Fruit fly (Drosophila melanogaster) whole organism, embryonic: ENCODE data around the gene ssh.

ENCODE experiments used
- Awh ChIP-seq: fragments of 200-800 bp; sonication (Bioruptor generic); IDR thresholded peaks from 2 replicates; pipeline ENCODE4, ENCODE4 v1.3.6; 2022; ENCODE audit warnings: missing biosample characterization, missing genetic modification characterization
- BEAF-32 ChIP-seq: fragments of 200-800 bp; sonication (Bioruptor generic); optimal IDR thresholded peaks from 3 replicates; lab custom pipeline; 2017; ENCODE audit warnings: missing biosample characterization, missing genetic modification characterization, mild to moderate bottlenecking, moderate library complexity, missing genetic modification reagents
- Bteb2 ChIP-seq: fragments of 200-800 bp; sonication (Bioruptor generic); optimal IDR thresholded peaks from 2 replicates; lab custom pipeline; 2016; ENCODE audit warnings: missing biosample characterization, missing genetic modification characterization
- CG10267 ChIP-seq: fragments of 200-800 bp; sonication (Bioruptor generic); optimal IDR thresholded peaks from 2 replicates; lab custom pipeline; 2018; ENCODE audit warnings: missing biosample characterization, mild to moderate bottlenecking, missing genetic modification characterization, moderate library complexity
- CG13296 ChIP-seq: fragments of 200-800 bp; sonication (Bioruptor generic); optimal IDR thresholded peaks from 3 replicates; lab custom pipeline; 2018; ENCODE audit warnings: missing biosample characterization, mild to moderate bottlenecking, missing genetic modification characterization
- CG14050 ChIP-seq: fragments of 200-800 bp; sonication (Bioruptor generic); IDR thresholded peaks from 3 replicates; pipeline ENCODE4 v1.3.6; 2022; ENCODE audit warnings: missing biosample characterization, missing genetic modification characterization
- CG17385 ChIP-seq: fragments of 200-800 bp; sonication (Bioruptor generic); optimal IDR thresholded peaks from 3 replicates; lab custom pipeline; 2018; ENCODE audit warnings: missing biosample characterization, mild to moderate bottlenecking, missing genetic modification characterization
- CG17829 ChIP-seq: fragments of 200-800 bp; optimal IDR thresholded peaks from 2 replicates; lab custom pipeline; 2019; ENCODE audit warnings: missing biosample characterization, mild to moderate bottlenecking, missing genetic modification characterization, moderate library complexity
- CG2116 ChIP-seq: fragments of 200-800 bp; sonication (Bioruptor generic); optimal IDR thresholded peaks from 3 replicates; lab custom pipeline; 2018; ENCODE audit warnings: missing biosample characterization, mild to moderate bottlenecking, missing genetic modification characterization
- CG2712 ChIP-seq: fragments of 200-800 bp; optimal IDR thresholded peaks from 3 replicates; lab custom pipeline; 2019; ENCODE audit warnings: missing biosample characterization, mild to moderate bottlenecking, missing genetic modification characterization, moderate library complexity
- CG33557 ChIP-seq: fragments of 200-800 bp; sonication (Bioruptor generic); optimal IDR thresholded peaks from 2 replicates; lab custom pipeline; 2019; ENCODE audit warnings: missing biosample characterization, mild to moderate bottlenecking, missing genetic modification characterization, moderate library complexity
- CG4282 ChIP-seq: fragments of 200-800 bp; sonication (Bioruptor generic); optimal IDR thresholded peaks from 2 replicates; lab custom pipeline; 2016; ENCODE audit warnings: missing biosample characterization, missing genetic modification characterization
- CG6175 ChIP-seq: fragments of 200-800 bp; sonication (Bioruptor generic); IDR thresholded peaks from 3 replicates; pipeline ENCODE4 v1.3.6; 2022; ENCODE audit warnings: missing biosample characterization, missing genetic modification characterization
- CG6689 ChIP-seq: fragments of 200-800 bp; sonication (Bioruptor generic); IDR thresholded peaks from 2 replicates; pipeline ENCODE4 v1.3.6; 2022; ENCODE audit warnings: missing biosample characterization, missing genetic modification characterization
- CG6791 ChIP-seq: fragments of 200-800 bp; sonication (Bioruptor generic); IDR thresholded peaks from 3 replicates; pipeline ENCODE4 v1.3.6; 2022; ENCODE audit warnings: missing biosample characterization, missing genetic modification characterization; ENCODE audit not compliant: partially characterized antibody
- CG7271 ChIP-seq: fragments of 200-800 bp; sonication (Bioruptor generic); optimal IDR thresholded peaks from 2 replicates; lab custom pipeline; 2018; ENCODE audit warnings: missing biosample characterization, mild to moderate bottlenecking, missing genetic modification characterization, moderate library complexity
- CG8765 ChIP-seq: fragments of 200-800 bp; sonication (Bioruptor generic); IDR thresholded peaks from 2 replicates; pipeline ENCODE4 v1.3.6; 2022; ENCODE audit warnings: missing biosample characterization, missing genetic modification characterization
- CG9727 ChIP-seq: fragments of 200-800 bp; sonication (Bioruptor generic); optimal IDR thresholded peaks from 3 replicates; lab custom pipeline; 2017; ENCODE audit warnings: missing biosample characterization, mild to moderate bottlenecking, missing genetic modification characterization
- CoRest ChIP-seq: fragments of 200-800 bp; sonication (Bioruptor generic); optimal IDR thresholded peaks from 3 replicates; lab custom pipeline; 2018; ENCODE audit warnings: missing biosample characterization, mild to moderate bottlenecking, missing genetic modification characterization, moderate library complexity
- Dad ChIP-seq: fragments of 200-800 bp; sonication (Bioruptor generic); optimal IDR thresholded peaks from 3 replicates; lab custom pipeline; 2016; ENCODE audit warnings: missing biosample characterization, missing genetic modification characterization
- Eip74EF ChIP-seq, 2 experiments: fragments of 200-800 bp in 1 of 2; fragments of >200 bp in 1 of 2; sonication (Bioruptor generic) in 1 of 2; optimal IDR thresholded peaks; 2 replicates each; lab custom pipeline; 2017 to 2019; ENCODE audit warnings: missing biosample characterization in 2 of 2, missing genetic modification characterization in 2 of 2, mild to moderate bottlenecking in 1 of 2, moderate library complexity in 1 of 2
- GATAe ChIP-seq: fragments of 200-800 bp; sonication (Bioruptor generic); conservative IDR thresholded peaks from 2 replicates; pipeline ENCODE4 v1.3.6; 2022; ENCODE audit warnings: missing biosample characterization, missing genetic modification characterization
- Hmx ChIP-seq: fragments of 200-800 bp; sonication (Bioruptor generic); optimal IDR thresholded peaks from 2 replicates; lab custom pipeline; 2016; ENCODE audit warnings: missing biosample characterization, missing genetic modification characterization
- Hsf ChIP-seq: fragments of 200-800 bp; sonication (Bioruptor generic); optimal IDR thresholded peaks from 3 replicates; lab custom pipeline; 2016; ENCODE audit warnings: missing biosample characterization, missing genetic modification characterization
- NC2β ChIP-seq: fragments of 200-800 bp; sonication (Bioruptor generic); optimal IDR thresholded peaks from 2 replicates; lab custom pipeline; 2016; ENCODE audit warnings: missing biosample characterization, missing genetic modification characterization
- NfI ChIP-seq: fragments of 200-800 bp; sonication (Bioruptor generic); optimal IDR thresholded peaks from 3 replicates; lab custom pipeline; 2018; ENCODE audit warnings: missing biosample characterization, mild to moderate bottlenecking, missing genetic modification characterization, moderate library complexity
- Ptx1 ChIP-seq: fragments of 200-800 bp; sonication (Bioruptor generic); IDR thresholded peaks from 2 replicates; pipeline ENCODE4 v1.3.6; 2022; ENCODE audit warnings: missing biosample characterization, missing genetic modification characterization
- Six4 ChIP-seq: fragments of 200-800 bp; sonication (Bioruptor generic); optimal IDR thresholded peaks from 2 replicates; lab custom pipeline; 2016; ENCODE audit warnings: missing biosample characterization, missing genetic modification characterization
- Tbp ChIP-seq: fragments of >200 bp; optimal IDR thresholded peaks from 2 replicates; lab custom pipeline; 2018; ENCODE audit warnings: missing biosample characterization, missing genetic modification characterization
- Xbp1 ChIP-seq: fragments of 200-800 bp; sonication (Bioruptor generic); optimal IDR thresholded peaks from 3 replicates; lab custom pipeline; 2016; ENCODE audit warnings: missing biosample characterization, mild to moderate bottlenecking, missing genetic modification characterization
- ab ChIP-seq: fragments of 200-800 bp; sonication (Bioruptor generic); optimal IDR thresholded peaks from 2 replicates; lab custom pipeline; 2016; ENCODE audit warnings: missing biosample characterization, missing genetic modification characterization
- abd-A ChIP-seq: fragments of 200-800 bp; sonication (Bioruptor generic); optimal IDR thresholded peaks from 3 replicates; lab custom pipeline; 2019; ENCODE audit warnings: missing biosample characterization, mild to moderate bottlenecking, missing genetic modification characterization, moderate library complexity
- br ChIP-seq: fragments of >200 bp; optimal IDR thresholded peaks from 2 replicates; lab custom pipeline; 2017
- bsh ChIP-seq, 2 experiments: fragments of 200-800 bp; sonication (Bioruptor generic); optimal IDR thresholded peaks; 2 replicates each; lab custom pipeline; 2017 to 2018; ENCODE audit warnings: mild to moderate bottlenecking in 2 of 2, missing biosample characterization in 2 of 2, missing genetic modification characterization in 2 of 2, moderate library complexity in 1 of 2
- cad ChIP-seq: fragments of >200 bp; optimal IDR thresholded peaks from 2 replicates; lab custom pipeline; 2017; ENCODE audit warnings: missing biosample characterization, missing genetic modification characterization
- chif ChIP-seq, 2 experiments: fragments of 200-800 bp; sonication (Bioruptor generic); optimal IDR thresholded peaks; 3 replicates each; lab custom pipeline; 2016; ENCODE audit warnings: missing biosample characterization in 2 of 2, missing genetic modification characterization in 2 of 2
- chm ChIP-seq: fragments of 200-800 bp; sonication (Bioruptor generic); IDR thresholded peaks from 2 replicates; pipeline ENCODE4 v1.3.6; 2022; ENCODE audit warnings: missing biosample characterization, missing genetic modification characterization
- crp ChIP-seq, 2 experiments: fragments of 200-800 bp; sonication (Bioruptor generic); optimal IDR thresholded peaks; 2 replicates in 1 of 2; 3 replicates in 1 of 2; lab custom pipeline; 2017; ENCODE audit warnings: missing biosample characterization in 2 of 2, missing genetic modification characterization in 2 of 2, mild to moderate bottlenecking in 1 of 2, moderate library complexity in 1 of 2
- dati ChIP-seq: fragments of 200-800 bp; sonication (Bioruptor generic); IDR thresholded peaks from 2 replicates; pipeline ENCODE4 v1.3.6; 2022; ENCODE audit warnings: missing biosample characterization, missing genetic modification characterization
- dimm ChIP-seq: fragments of 200-800 bp; sonication (Bioruptor generic); IDR thresholded peaks from 2 replicates; pipeline ENCODE4 v1.3.6; 2022; ENCODE audit warnings: missing biosample characterization, missing genetic modification characterization
- en ChIP-seq: fragments of 200-800 bp; sonication (Bioruptor generic); optimal IDR thresholded peaks from 2 replicates; lab custom pipeline; 2016; ENCODE audit warnings: missing biosample characterization, missing genetic modification characterization
- eyg ChIP-seq: fragments of 200-800 bp; sonication (Bioruptor generic); optimal IDR thresholded peaks from 3 replicates; lab custom pipeline; 2016; ENCODE audit warnings: missing biosample characterization, missing genetic modification characterization
- grn ChIP-seq: fragments of 200-800 bp; sonication (Bioruptor generic); optimal IDR thresholded peaks from 3 replicates; lab custom pipeline; 2017; ENCODE audit warnings: missing biosample characterization, missing genetic modification characterization
- odd ChIP-seq: fragments of 200-800 bp; sonication (Bioruptor generic); optimal IDR thresholded peaks from 2 replicates; lab custom pipeline; 2017; ENCODE audit warnings: missing biosample characterization, mild to moderate bottlenecking, missing genetic modification characterization
- otp ChIP-seq: fragments of 200-800 bp; sonication (Bioruptor generic); IDR thresholded peaks from 3 replicates; pipeline ENCODE4, ENCODE4 v1.3.6; 2022; ENCODE audit warnings: missing biosample characterization, missing genetic modification characterization
- prd ChIP-seq, 3 experiments: fragments of >200 bp in 2 of 3; fragments of 200-800 bp in 1 of 3; sonication (Bioruptor generic) in 1 of 3; optimal IDR thresholded peaks in 2 of 3; IDR thresholded peaks in 1 of 3; 2 replicates in 2 of 3; 3 replicates in 1 of 3; pipeline versions ENCODE4 v1.3.6 to Lab custom; 2017 to 2022; ENCODE audit warnings: missing biosample characterization in 1 of 3, missing genetic modification characterization in 1 of 3
- sens ChIP-seq: fragments of 200-800 bp; sonication (Bioruptor generic); peaks from one replicate; lab custom pipeline; 2016; ENCODE audit warnings: missing biosample characterization, missing genetic modification characterization
- stc ChIP-seq: fragments of 200-800 bp; sonication (Bioruptor generic); IDR thresholded peaks from 2 replicates; pipeline ENCODE4 v1.3.6; 2022; ENCODE audit warnings: missing biosample characterization, missing genetic modification characterization
- tio ChIP-seq: fragments of 200-800 bp; sonication (Bioruptor generic); optimal IDR thresholded peaks from 2 replicates; lab custom pipeline; 2017; ENCODE audit warnings: missing biosample characterization, missing genetic modification characterization, inconsistent platforms
- tx ChIP-seq: fragments of 200-800 bp; sonication (Bioruptor generic); optimal IDR thresholded peaks from 2 replicates; lab custom pipeline; 2016; ENCODE audit warnings: missing biosample characterization, missing genetic modification characterization
- z ChIP-seq: fragments of 200-800 bp; sonication (Bioruptor generic); IDR thresholded peaks from 3 replicates; pipeline ENCODE4 v1.3.6; 2022; ENCODE audit warnings: missing biosample characterization, missing genetic modification characterization

The ssh gene

DNA sequence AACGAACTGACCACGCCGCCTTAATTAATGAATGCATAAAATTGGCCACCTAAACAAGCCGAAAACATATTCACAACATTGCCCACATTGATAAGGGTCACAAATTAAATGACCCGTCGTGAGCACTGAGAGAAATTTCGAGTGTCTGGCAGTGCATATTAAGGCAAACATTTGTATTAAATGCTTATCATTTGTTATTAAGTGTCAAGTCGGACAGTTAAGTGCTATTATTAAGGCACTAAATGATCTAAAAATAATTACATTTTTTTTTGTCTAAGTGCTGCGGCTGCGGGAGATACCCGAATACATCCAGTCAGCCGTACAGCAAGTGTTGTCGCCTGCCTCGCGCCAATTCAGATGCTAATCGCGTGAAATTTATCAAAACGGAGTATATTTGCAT is 17.7 kb upstream of the ssh start (continued):
- TF ChIP-seq BEAF-32 (GFP tag; lab: Kevin White, UChicago) (no peak), NC2β (GFP tag; lab: Kevin White, UChicago) (no peak), Tbp (GFP tag; lab: Kevin White, UChicago) (no peak), dimm (GFP tag; lab: Robert Waterston, UW) (no peak), otp (GFP tag; lab: Robert Waterston, UW) (peak; percentile 54; the same call in 2 of the 3 replicates), Six4 (GFP tag; lab: Kevin White, UChicago) (peak; percentile 28), CG9727 (GFP tag; lab: Kevin White, UChicago) (peak; percentile 25), Dad (peak; percentile 42), Awh (peak; percentile 61), tio (GFP tag; lab: Kevin White, UChicago) (peak; percentile 36), CG6791 (no peak), crp (GFP tag; optimal IDR thresholded peaks at IDR 0.05; lab: Kevin White, UChicago) (peak in 1 of 2 experiments; percentile 8), grn (GFP tag; lab: Kevin White, UChicago) (peak; percentile 9), en (peak; percentile 33), chm (no peak), NfI (GFP tag; lab: Kevin White, UChicago) (peak; percentile 49), bsh (GFP tag; optimal IDR thresholded peaks at IDR 0.05; lab: Kevin White, UChicago) (peak in 1 of 2 experiments; percentile 49), cad (GFP tag; lab: Kevin White, UChicago) (no peak), z (GFP tag; lab: Robert Waterston, UW) (no peak), Hsf (GFP tag; lab: Kevin White, UChicago) (peak; percentile 26), CG2712 (tag; lab: Kevin White, UChicago) (peak; percentile 49), Hmx (GFP tag; lab: Kevin White, UChicago) (no peak), Bteb2 (GFP tag; lab: Kevin White, UChicago) (peak; percentile 24), Ptx1 (GFP tag; lab: Robert Waterston, UW) (peak; percentile 81), Eip74EF (GFP tag; optimal IDR thresholded peaks at IDR 0.05; lab: Kevin White, UChicago) (peak in 1 of 2 experiments; percentile 32), eyg (GFP tag; lab: Kevin White, UChicago) (peak; percentile 34), CG4282 (no peak), CG2116 (no peak), CoRest (peak; percentile 66), CG8765 (GFP tag; lab: Robert Waterston, UW) (no peak), ab (peak; percentile 51), abd-A (no peak), sens (GFP tag; lab: Kevin White, UChicago) (peak; percentile 95), CG6175 (peak; percentile 64; the same call in 1 of the 3 replicates), CG6689 (GFP tag; lab: Robert Waterston, UW) (peak; percentile 63; the same call in 1 of the 2 replicates), CG14050 (peak; percentile 57; the same call in 2 of the 3 replicates), CG33557 (no peak), chif (GFP tag; optimal IDR thresholded peaks at IDR 0.05; lab: Kevin White, UChicago) (peak; percentile 49 to 50), CG17829 (tag; lab: Kevin White, UChicago) (peak; percentile 41), dati (GFP tag; lab: Robert Waterston, UW) (no peak), CG13296 (GFP tag; lab: Kevin White, UChicago) (no peak), GATAe (GFP tag; lab: Robert Waterston, UW) (no peak), stc (GFP tag; lab: Robert Waterston, UW) (peak; percentile 83), Xbp1 (peak; percentile 74), CG10267 (tag; lab: Kevin White, UChicago) (peak; percentile 25), CG7271 (tag; lab: Kevin White, UChicago) (no peak), CG17385 (peak; percentile 50), br (lab: Kevin White, UChicago) (no peak), prd (optimal IDR thresholded peaks at IDR 0.05; lab: Kevin White, UChicago) (no peak), prd (GFP tag; IDR thresholded peaks at IDR 0.05; lab: Robert Waterston, UW) (peak; percentile 83), odd (GFP tag; lab: Kevin White, UChicago) (no peak), tx (peak; percentile 40)
